Worm (Caenorhabditis elegans): ENCODE data around the gene algn-12.

The algn-12 gene

ce11 chrV:8000929-8001513 lies 33.9 kb upstream of the algn-12 start, which contains the start of gene Y97E10AR.1:
Gene Y97E10AR.1, plus strand, starts transcription at chrV:8001463.
- TF ChIP-seq fkh-10 (GFP tag; optimal IDR thresholded peaks at IDR 0.05) (no peak), ceh-24 (tag; optimal IDR thresholded peaks at IDR 0.05) (no peak), gmeb-2 (tag; optimal IDR thresholded peaks at IDR 0.05) (no peak), pat-9 (tag; optimal IDR thresholded peaks at IDR 0.05) (no peak), fkh-6 (tag; optimal IDR thresholded peaks at IDR 0.05) (peak; percentile 62), C38D4.7 (GFP tag; optimal IDR thresholded peaks at IDR 0.05) (peak; percentile 31), ceh-14 (tag; optimal IDR thresholded peaks at IDR 0.05) (peak; percentile 77), ceh-19 (GFP tag; optimal IDR thresholded peaks at IDR 0.05) (peak; percentile 78), sox-2 (GFP tag; IDR thresholded peaks at IDR 0.05) (no peak), tbx-2 (tag; optimal IDR thresholded peaks at IDR 0.05) (peak; percentile 74), unc-3 (GFP tag; conservative IDR thresholded peaks at IDR 0.05) (no peak), unc-3 (tag; optimal IDR thresholded peaks at IDR 0.05) (peak; percentile 47), ceh-34 (tag; optimal IDR thresholded peaks at IDR 0.05) (peak; percentile 80), ceh-30 (tag; optimal IDR thresholded peaks at IDR 0.05) (peak; percentile 50), dmd-4 (tag; optimal IDR thresholded peaks at IDR 0.05; ENCODE audit: borderline replicate concordance) (no peak), ceh-31 (tag; optimal IDR thresholded peaks at IDR 0.05) (peak; percentile 89), lim-6 (tag; optimal IDR thresholded peaks at IDR 0.05) (no peak), lin-11 (tag; optimal IDR thresholded peaks at IDR 0.05) (no peak), Y22D7AL.16 (tag; optimal IDR thresholded peaks at IDR 0.05) (no peak), ets-4 (tag; optimal IDR thresholded peaks at IDR 0.05) (peak; percentile 61), hlh-13 (GFP tag; optimal IDR thresholded peaks at IDR 0.05) (no peak), syd-9 (tag; optimal IDR thresholded peaks at IDR 0.05) (peak; percentile 73), odd-2 (tag; optimal IDR thresholded peaks at IDR 0.05) (no peak), ceh-48 (tag; optimal IDR thresholded peaks at IDR 0.05) (peak; percentile 39), nhr-11 (tag; optimal IDR thresholded peaks at IDR 0.05) (no peak), pqm-1 (tag; optimal IDR thresholded peaks at IDR 0.05) (peak; percentile 12), pag-3 (tag; optimal IDR thresholded peaks at IDR 0.05; ENCODE audit: borderline replicate concordance) (peak; percentile 3), sox-4 (tag; optimal IDR thresholded peaks at IDR 0.05) (no peak), eyg-1 (tag; optimal IDR thresholded peaks at IDR 0.05) (no peak), unc-42 (tag; optimal IDR thresholded peaks at IDR 0.05) (peak; percentile 86), mec-3 (tag; optimal IDR thresholded peaks at IDR 0.05; ENCODE audit: borderline replicate concordance) (no peak), pax-1 (tag; optimal IDR thresholded peaks at IDR 0.05) (no peak), ttx-3 (tag; optimal IDR thresholded peaks at IDR 0.05) (no peak), elt-4 (tag; optimal IDR thresholded peaks at IDR 0.05) (no peak), che-1 (tag; optimal IDR thresholded peaks at IDR 0.05) (no peak), ceh-45 (GFP tag; IDR thresholded peaks at IDR 0.05) (no peak), ceh-22 (tag; optimal IDR thresholded peaks at IDR 0.05) (no peak), tbx-7 (tag; optimal IDR thresholded peaks at IDR 0.05) (no peak), hlh-30 (tag; optimal IDR thresholded peaks at IDR 0.05; ENCODE audit: insufficient read depth) (peak; percentile 92), elt-2 (tag; optimal IDR thresholded peaks at IDR 0.05) (peak; percentile 40), ahr-1 (tag; optimal IDR thresholded peaks at IDR 0.05) (no peak), pha-2 (tag; optimal IDR thresholded peaks at IDR 0.05) (no peak), C08G9.2 (tag; optimal IDR thresholded peaks at IDR 0.05) (peak; percentile 18), hlh-15 (tag; optimal IDR thresholded peaks at IDR 0.05) (no peak), ceh-2 (tag; optimal IDR thresholded peaks at IDR 0.05) (peak; percentile 34), dve-1 (tag; optimal IDR thresholded peaks at IDR 0.05) (peak; percentile 70), K02D7.2 (tag; optimal IDR thresholded peaks at IDR 0.05) (no peak), hlh-6 (tag; optimal IDR thresholded peaks at IDR 0.05) (no peak), rnt-1 (tag; optimal IDR thresholded peaks at IDR 0.05) (peak; percentile 58), K09A11.1 (tag; optimal IDR thresholded peaks at IDR 0.05; ENCODE audit: insufficient read depth) (peak; percentile 39), nfya-1 (tag; optimal IDR thresholded peaks at IDR 0.05) (peak; percentile 86), madf-2 (tag; optimal IDR thresholded peaks at IDR 0.05) (peak; percentile 36)
